Fruit fly (Drosophila melanogaster): Measurements from ENCODE around the gene kel.

Gene kel

dm6 chr2L:18145253-18145652, 7.4 kb upstream of the kel start:
- no peak for TF ChIP-seq Clk (GFP tag; optimal IDR thresholded peaks at IDR 0.05)
- TF ChIP-seq tj (GFP tag; optimal IDR thresholded peaks at IDR 0.05) = no peak
- no peak for TF ChIP-seq pad (GFP tag; optimal IDR thresholded peaks at IDR 0.05)
- TF ChIP-seq CG33017 (tag; optimal IDR thresholded peaks at IDR 0.05) = no peak
- TF ChIP-seq CG5204 (GFP tag; optimal IDR thresholded peaks at IDR 0.05) = no peak
- TF ChIP-seq CG14711 (tag; optimal IDR thresholded peaks at IDR 0.05) = no peak
- no peak for TF ChIP-seq ovo (GFP tag; optimal IDR thresholded peaks at IDR 0.05)
- TF ChIP-seq toe (GFP tag; optimal IDR thresholded peaks at IDR 0.05) = no peak
- no peak for TF ChIP-seq Crg-1 (GFP tag; optimal IDR thresholded peaks at IDR 0.05)
- no peak for TF ChIP-seq bab1 (GFP tag; optimal IDR thresholded peaks at IDR 0.05)
- no peak for TF ChIP-seq cic (GFP tag; optimal IDR thresholded peaks at IDR 0.05)
- TF ChIP-seq kay (GFP tag; ENCODE audit: borderline replicate concordance) = no peak
- no peak for TF ChIP-seq CG7045 (GFP tag; optimal IDR thresholded peaks at IDR 0.05)
- TF ChIP-seq CG11617 (GFP tag; optimal IDR thresholded peaks at IDR 0.05) = no peak

dm6 chr2L:18144268-18144834, 6.5 kb upstream of the kel start:
- TF ChIP-seq tj (GFP tag; optimal IDR thresholded peaks at IDR 0.05) (no peak), CG12768 (GFP tag; optimal IDR thresholded peaks at IDR 0.05) (no peak), Hr96 (GFP tag; optimal IDR thresholded peaks at IDR 0.05) (no peak), kay (GFP tag; ENCODE audit: borderline replicate concordance) (no peak), CG5204 (GFP tag; optimal IDR thresholded peaks at IDR 0.05) (no peak), CG11617 (GFP tag; optimal IDR thresholded peaks at IDR 0.05) (no peak), Mnt (GFP tag; optimal IDR thresholded peaks at IDR 0.05) (no peak), Clk (GFP tag; optimal IDR thresholded peaks at IDR 0.05) (no peak), CG7045 (GFP tag; optimal IDR thresholded peaks at IDR 0.05) (no peak), CG33017 (tag; optimal IDR thresholded peaks at IDR 0.05) (no peak), CG1620 (GFP tag; optimal IDR thresholded peaks at IDR 0.05) (no peak), ovo (GFP tag; optimal IDR thresholded peaks at IDR 0.05) (no peak), bab1 (GFP tag; optimal IDR thresholded peaks at IDR 0.05) (no peak)

- TF ChIP-seq Mnt (GFP tag; optimal IDR thresholded peaks at IDR 0.05) = no peak
- no peak for TF ChIP-seq Hr96 (GFP tag; optimal IDR thresholded peaks at IDR 0.05)
- TF ChIP-seq cic (GFP tag; optimal IDR thresholded peaks at IDR 0.05) = peak; percentile 15
These were observed 5.3 kb upstream of the kel start for dm6 chr2L:18143176-18143575.

DNA sequence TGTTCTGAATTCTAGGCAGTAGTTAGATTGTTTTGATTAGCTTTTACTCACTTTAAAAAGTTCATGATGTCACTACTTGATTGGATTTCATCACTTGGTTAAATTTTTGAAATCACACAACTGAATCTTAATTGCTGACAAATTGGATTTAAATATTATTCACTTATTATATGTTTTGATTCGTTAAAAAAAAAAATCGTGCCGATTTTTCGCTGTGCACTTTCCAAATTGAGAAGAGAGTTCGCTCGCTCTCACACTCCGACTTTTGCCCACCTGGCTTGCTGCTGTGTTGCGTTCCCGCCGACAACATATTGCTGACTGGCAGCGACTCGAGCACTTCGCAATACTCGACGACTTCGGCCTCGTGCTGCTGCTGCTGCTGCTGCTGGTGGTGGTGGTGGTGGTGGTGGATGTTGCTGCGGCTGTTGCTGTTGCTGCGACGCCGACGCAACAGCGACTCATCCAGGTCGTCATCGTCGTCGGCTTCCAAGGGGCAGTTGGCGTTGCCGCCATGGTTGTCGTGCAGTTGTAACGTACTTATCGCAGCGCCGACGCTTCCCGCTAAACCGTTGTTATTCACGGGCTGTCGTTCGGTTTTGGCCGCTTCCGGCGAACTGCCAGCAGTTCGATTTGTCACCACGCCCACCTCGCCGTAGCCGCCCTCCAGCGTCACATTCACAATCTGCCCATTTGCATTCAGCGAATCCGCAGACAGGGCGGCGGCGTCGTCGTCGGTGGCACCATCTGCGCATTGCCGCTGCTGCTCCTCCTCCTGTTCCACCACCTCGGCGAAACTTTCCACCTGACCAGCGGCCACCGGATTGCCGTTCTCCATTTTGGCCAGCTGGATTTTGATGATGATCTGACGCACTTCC, 3.8 kb upstream of the kel start:
- TF ChIP-seq bab1 (GFP tag; optimal IDR thresholded peaks at IDR 0.05) (peak; percentile 5), CG7101 (tag; optimal IDR thresholded peaks at IDR 0.05) (peak; percentile 34), CG33017 (tag; optimal IDR thresholded peaks at IDR 0.05) (peak; percentile 35), ovo (GFP tag; optimal IDR thresholded peaks at IDR 0.05) (no peak), Hr96 (GFP tag; optimal IDR thresholded peaks at IDR 0.05) (no peak), cnc (optimal IDR thresholded peaks at IDR 0.05) (no peak), kay (GFP tag; ENCODE audit: borderline replicate concordance) (no peak), tj (GFP tag; optimal IDR thresholded peaks at IDR 0.05) (peak; percentile 77), Crg-1 (GFP tag; optimal IDR thresholded peaks at IDR 0.05) (no peak), CG12768 (GFP tag; optimal IDR thresholded peaks at IDR 0.05) (peak; percentile 15), CG11617 (GFP tag; optimal IDR thresholded peaks at IDR 0.05) (peak; percentile 49), pad (GFP tag; optimal IDR thresholded peaks at IDR 0.05) (no peak), CG5204 (GFP tag; optimal IDR thresholded peaks at IDR 0.05) (peak; percentile 32), CG14711 (tag; optimal IDR thresholded peaks at IDR 0.05) (peak; percentile 27), Clk (GFP tag; optimal IDR thresholded peaks at IDR 0.05) (no peak), toe (GFP tag; optimal IDR thresholded peaks at IDR 0.05) (no peak), CG1620 (GFP tag; optimal IDR thresholded peaks at IDR 0.05) (no peak), Mnt (GFP tag; optimal IDR thresholded peaks at IDR 0.05) (no peak), CG7045 (GFP tag; optimal IDR thresholded peaks at IDR 0.05) (no peak), cic (GFP tag; optimal IDR thresholded peaks at IDR 0.05) (no peak)

dm6 chr2L:18140544-18140943, 2.7 kb upstream of the kel start:
- TF ChIP-seq toe (GFP tag; optimal IDR thresholded peaks at IDR 0.05) = no peak
- TF ChIP-seq ovo (GFP tag; optimal IDR thresholded peaks at IDR 0.05) = no peak
- no peak for TF ChIP-seq kay (GFP tag; ENCODE audit: borderline replicate concordance)
- TF ChIP-seq Mnt (GFP tag; optimal IDR thresholded peaks at IDR 0.05) = no peak

DNA sequence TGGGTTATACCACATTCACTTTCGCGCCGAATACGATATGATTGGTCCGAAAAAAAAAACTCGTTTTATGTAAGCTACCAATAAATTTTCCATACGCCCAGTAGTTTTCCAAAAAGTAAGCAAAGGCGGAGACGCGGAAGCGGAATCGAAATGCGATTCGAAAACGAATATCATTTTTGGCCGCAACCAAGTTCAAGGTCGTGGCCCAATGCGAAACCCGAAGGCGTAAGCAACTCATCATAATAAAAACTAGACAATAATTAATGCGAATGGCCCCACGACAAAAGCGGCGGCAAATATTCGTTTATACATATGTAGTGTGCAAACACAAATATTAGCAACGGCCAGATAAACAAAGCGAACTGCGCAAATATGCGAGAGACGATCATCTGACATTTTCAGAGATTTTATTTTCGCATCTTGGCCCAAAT, 1.4 kb downstream of the kel start:
- TF ChIP-seq Crg-1 (GFP tag; optimal IDR thresholded peaks at IDR 0.05) = peak; percentile 41
- peak; percentile 32 for TF ChIP-seq CG33017 (tag; optimal IDR thresholded peaks at IDR 0.05)
- peak; percentile 54 for TF ChIP-seq CG11617 (GFP tag; optimal IDR thresholded peaks at IDR 0.05)
- peak; percentile 25 for TF ChIP-seq CG14711 (tag; optimal IDR thresholded peaks at IDR 0.05)
- TF ChIP-seq pad (GFP tag; optimal IDR thresholded peaks at IDR 0.05) = peak; percentile 35
- TF ChIP-seq kay (GFP tag; ENCODE audit: borderline replicate concordance) = peak; percentile 67
- no peak for TF ChIP-seq toe (GFP tag; optimal IDR thresholded peaks at IDR 0.05)
- TF ChIP-seq Mnt (GFP tag; optimal IDR thresholded peaks at IDR 0.05) = peak; percentile 15
- no peak for TF ChIP-seq bab1 (GFP tag; optimal IDR thresholded peaks at IDR 0.05)
- no peak for TF ChIP-seq CG1620 (GFP tag; optimal IDR thresholded peaks at IDR 0.05)
- TF ChIP-seq CG12768 (GFP tag; optimal IDR thresholded peaks at IDR 0.05) = peak; percentile 60
- peak; percentile 45 for TF ChIP-seq CG7101 (tag; optimal IDR thresholded peaks at IDR 0.05)
- peak; percentile 41 for TF ChIP-seq Hr96 (GFP tag; optimal IDR thresholded peaks at IDR 0.05)
- TF ChIP-seq tj (GFP tag; optimal IDR thresholded peaks at IDR 0.05) = peak; percentile 5
- peak; percentile 75 for TF ChIP-seq CG7045 (GFP tag; optimal IDR thresholded peaks at IDR 0.05)
- peak; percentile 67 for TF ChIP-seq cic (GFP tag; optimal IDR thresholded peaks at IDR 0.05)
- TF ChIP-seq cnc (optimal IDR thresholded peaks at IDR 0.05) = no peak
- TF ChIP-seq ovo (GFP tag; optimal IDR thresholded peaks at IDR 0.05) = peak; percentile 28
- peak; percentile 40 for TF ChIP-seq Clk (GFP tag; optimal IDR thresholded peaks at IDR 0.05)
- TF ChIP-seq CG5204 (GFP tag; optimal IDR thresholded peaks at IDR 0.05) = peak; percentile 17

Data from whole organism, adult.